Worm (Caenorhabditis elegans): Measurements from ENCODE around the gene unc-33.
A peak's percentile ranks its signal among the peaks of the same experiment; 100 is the strongest.

- TF ChIP-seq lin-39 (tag; optimal IDR thresholded peaks at IDR 0.05) (peak; percentile 13), unc-62 (GFP tag; optimal IDR thresholded peaks at IDR 0.05) (no peak), snpc-4 (tag; optimal IDR thresholded peaks at IDR 0.05) (no peak), nhr-11 (tag; optimal IDR thresholded peaks at IDR 0.05) (no peak), elt-2 (tag; optimal IDR thresholded peaks at IDR 0.05) (no peak)
Observed at ce11 chrIV:3520374-3520773, 3.7 kb downstream of the unc-33 start.
